Fruit fly (Drosophila melanogaster) whole organism, adult: Measurements from ENCODE around the gene Tsp26A.
A peak's percentile ranks its signal among the peaks of the same experiment; 100 is the strongest.

Experiments used
- CG12768 ChIP-seq: fragments of 200-800 bp; sonication (Bioruptor generic); optimal IDR thresholded peaks from 2 replicates; lab custom pipeline; 2017; ENCODE audit warnings: missing biosample characterization, missing genetic modification characterization, mild to moderate bottlenecking, moderate library complexity, missing genetic modification reagents
- CG7045 ChIP-seq: fragments of 200-800 bp; sonication (Bioruptor generic); optimal IDR thresholded peaks from 2 replicates; lab custom pipeline; 2017; ENCODE audit warnings: missing biosample characterization, mild to moderate bottlenecking, missing genetic modification characterization
- Clk ChIP-seq: fragments of 200-800 bp; sonication (Bioruptor generic); optimal IDR thresholded peaks from 2 replicates; lab custom pipeline; 2017; ENCODE audit warnings: missing biosample characterization, missing genetic modification characterization
- Mnt ChIP-seq: fragments of 200-800 bp; sonication (Bioruptor generic); optimal IDR thresholded peaks from 2 replicates; lab custom pipeline; 2016; ENCODE audit warnings: missing biosample characterization, mild to moderate bottlenecking, missing genetic modification characterization
- bab1 ChIP-seq: fragments of 200-800 bp; sonication (Bioruptor generic); optimal IDR thresholded peaks from 3 replicates; lab custom pipeline; 2019; ENCODE audit warnings: missing biosample characterization, mild to moderate bottlenecking, missing genetic modification characterization, moderate library complexity
- cnc ChIP-seq, 2 experiments: fragments of >200 bp; optimal IDR thresholded peaks; 2 replicates each; lab custom pipeline; 2017
- pad ChIP-seq: fragments of 200-800 bp; sonication (Bioruptor generic); optimal IDR thresholded peaks from 3 replicates; lab custom pipeline; 2017; ENCODE audit warnings: missing biosample characterization, missing genetic modification characterization, mild to moderate bottlenecking, moderate library complexity, missing genetic modification reagents

DNA sequence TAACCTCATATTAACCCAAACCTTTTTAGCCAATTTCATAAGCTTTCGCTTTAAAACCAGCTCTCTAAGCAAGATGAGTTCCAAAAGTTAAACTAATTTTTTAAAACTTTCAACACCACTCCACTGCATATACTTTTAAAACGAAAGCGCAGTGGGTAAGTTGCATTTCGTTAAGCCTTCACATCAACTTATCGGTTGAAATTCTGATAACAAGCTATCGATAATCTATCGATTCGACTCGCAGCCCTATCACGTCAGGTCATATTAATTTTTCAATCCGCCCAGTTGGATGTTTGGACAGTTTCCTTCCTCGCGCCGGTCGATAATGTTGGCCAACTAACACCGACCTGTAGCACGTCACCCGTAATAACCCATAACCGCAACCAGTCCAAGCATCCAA lies 13.9 kb upstream of the Tsp26A start, which contains the start of gene ifc:
- no peak for TF ChIP-seq cnc (optimal IDR thresholded peaks at IDR 0.05; lab: Kevin White, UChicago)
- peak; percentile 35 for TF ChIP-seq Clk (GFP tag; lab: Kevin White, UChicago)
- TF ChIP-seq CG7045, result no peak
- TF ChIP-seq bab1, result peak; percentile 61
- peak; percentile 3 for TF ChIP-seq CG12768 (GFP tag; lab: Kevin White, UChicago)
- no peak for TF ChIP-seq pad
- peak; percentile 45 for TF ChIP-seq Mnt (GFP tag; lab: Kevin White, UChicago)
